Worm (Caenorhabditis elegans) whole organism, midembryonic: Measurements from ENCODE around the gene suex-1.

Source experiments
- T22C8.4 ChIP-seq: fragments of 200-800 bp; sonication (Bioruptor generic); IDR thresholded peaks from 2 replicates; pipeline ENCODE4 v1.3.6; 2022; ENCODE audit warnings: missing genetic modification characterization, missing compliant biosample characterization
- cog-1 ChIP-seq: sonication (generic microtip); optimal IDR thresholded peaks from 2 replicates; lab custom pipeline; 2016; ENCODE audit warnings: missing genetic modification characterization, missing compliant biosample characterization
- flt-1 ChIP-seq: fragments of 200-800 bp; sonication (Bioruptor generic); IDR thresholded peaks from 2 replicates; pipeline ENCODE4 v1.3.6; 2022; ENCODE audit warnings: missing genetic modification characterization, missing compliant biosample characterization
- klf-2 ChIP-seq: fragments of 200-800 bp; sonication (Bioruptor generic); conservative IDR thresholded peaks from 2 replicates; pipeline ENCODE4 v1.3.6; 2022; ENCODE audit warnings: missing genetic modification reagents, missing genetic modification characterization, missing compliant biosample characterization
- med-1 ChIP-seq: sonication (generic microtip); optimal IDR thresholded peaks from 2 replicates; lab custom pipeline; 2017; ENCODE audit warnings: missing genetic modification characterization, mild to moderate bottlenecking, missing compliant biosample characterization, antibody characterized with exemption, missing genetic modification reagents; ENCODE audit not compliant: insufficient read depth
- ref-1 ChIP-seq: fragments of 200-800 bp; sonication (Bioruptor generic); conservative IDR thresholded peaks from 2 replicates; pipeline ENCODE4 v1.3.6; 2022; ENCODE audit warnings: missing genetic modification reagents, missing genetic modification characterization, missing compliant biosample characterization
- tab-1 ChIP-seq: fragments of 200-800 bp; sonication (Bioruptor generic); IDR thresholded peaks from 2 replicates; pipeline ENCODE4 v1.3.6; 2022; ENCODE audit warnings: missing genetic modification characterization, missing compliant biosample characterization
- ztf-23 ChIP-seq: fragments of 200-800 bp; sonication (Bioruptor generic); IDR thresholded peaks from 2 replicates; pipeline ENCODE4 v1.3.6; 2022; ENCODE audit warnings: missing genetic modification reagents, missing genetic modification characterization, missing compliant biosample characterization
- ztf-29 ChIP-seq: fragments of 200-800 bp; sonication (Bioruptor generic); IDR thresholded peaks from 2 replicates; pipeline ENCODE4 v1.3.6; 2022; ENCODE audit warnings: missing genetic modification reagents, missing genetic modification characterization, missing compliant biosample characterization

DNA sequence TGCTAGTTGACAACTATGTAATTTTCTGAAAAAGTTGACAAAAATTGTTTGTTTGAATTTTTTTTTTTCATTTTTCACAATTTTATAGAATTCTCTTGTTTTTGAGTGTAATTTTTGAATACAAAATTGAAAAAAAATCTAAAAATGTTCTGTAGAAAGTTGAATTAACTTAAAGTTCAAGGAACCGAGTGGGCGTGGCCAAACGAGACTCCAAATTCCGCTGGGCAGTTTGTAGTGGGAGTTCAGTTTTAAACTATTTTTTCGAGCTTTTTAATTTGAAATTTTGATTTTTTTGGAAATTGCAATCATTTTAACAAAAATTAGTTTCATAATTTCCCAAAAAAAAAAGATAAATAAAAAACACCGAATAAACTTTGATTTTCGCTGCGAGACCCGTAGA is 39.0 kb upstream of the suex-1 start:
- TF ChIP-seq flt-1 (GFP tag; lab: Robert Waterston, UW) (no peak), tab-1 (no peak), T22C8.4 (no peak), med-1 (no peak), klf-2 (GFP tag; lab: Robert Waterston, UW) (no peak), cog-1 (tag; lab: Kevin White, UChicago) (no peak), ztf-29 (GFP tag; lab: Robert Waterston, UW) (no peak), ztf-23 (GFP tag; lab: Robert Waterston, UW) (no peak), ref-1 (no peak)
